Worm (Caenorhabditis elegans) whole organism, L3 larva: ENCODE results near the gene F45F2.10.
A peak's percentile ranks its signal among the peaks of the same experiment; 100 is the strongest.
"Not testable (repeated sequence)": the region's sequence is repeated elsewhere in the genome, so short reads cannot be mapped to it uniquely, and the experiment has no call there.

ENCODE experiments used
- R02D3.7 ChIP-seq: fragments of 150-350 bp; optimal IDR thresholded peaks from 2 replicates; lab custom pipeline; 2014; ENCODE audit warnings: missing biosample characterization, missing genetic modification characterization
- ZK546.5 ChIP-seq: sonication (generic microtip); optimal IDR thresholded peaks from 2 replicates; lab custom pipeline; 2017; ENCODE audit warnings: missing biosample characterization, missing genetic modification characterization
- aly-2 ChIP-seq: fragments of 150-350 bp; optimal IDR thresholded peaks from 2 replicates; lab custom pipeline; 2014; ENCODE audit warnings: missing biosample characterization, missing genetic modification characterization
- ceh-16 ChIP-seq: sonication (generic microtip); optimal IDR thresholded peaks from 2 replicates; lab custom pipeline; 2017; ENCODE audit warnings: missing biosample characterization, missing genetic modification characterization
- ceh-28 ChIP-seq: fragments of 150-350 bp; optimal IDR thresholded peaks from 2 replicates; lab custom pipeline; 2014; ENCODE audit warnings: missing biosample characterization, missing genetic modification reagents, missing genetic modification characterization
- ceh-82 ChIP-seq: fragments of 150-350 bp; optimal IDR thresholded peaks from 2 replicates; lab custom pipeline; 2014; ENCODE audit warnings: missing biosample characterization, missing genetic modification characterization
- ceh-9 ChIP-seq: sonication (generic microtip); optimal IDR thresholded peaks from 2 replicates; lab custom pipeline; 2018; ENCODE audit warnings: missing biosample characterization, missing genetic modification characterization
- elt-1 ChIP-seq: fragments of 150-350 bp; optimal IDR thresholded peaks from 2 replicates; lab custom pipeline; 2014; ENCODE audit warnings: missing biosample characterization, missing genetic modification characterization
- elt-2 ChIP-seq: sonication (generic microtip); optimal IDR thresholded peaks from 2 replicates; lab custom pipeline; 2016; ENCODE audit warnings: missing genetic modification reagents, mild to moderate bottlenecking, missing genetic modification characterization, missing compliant biosample characterization
- eor-1 ChIP-seq, 2 experiments: fragments of 150-350 bp; optimal IDR thresholded peaks; 2 replicates each; lab custom pipeline; 2014 to 2018; ENCODE audit warnings: missing biosample characterization in 2 of 2, missing genetic modification characterization in 2 of 2
- fkh-10 ChIP-seq: sonication (generic microtip); optimal IDR thresholded peaks from 2 replicates; lab custom pipeline; 2017; ENCODE audit warnings: missing biosample characterization, missing genetic modification reagents, missing genetic modification characterization
- hmg-11 ChIP-seq: sonication (generic microtip); optimal IDR thresholded peaks from 2 replicates; lab custom pipeline; 2016; ENCODE audit warnings: missing genetic modification characterization, missing compliant biosample characterization
- lin-15B ChIP-seq: fragments of 150-350 bp; optimal IDR thresholded peaks from 2 replicates; lab custom pipeline; 2014; ENCODE audit warnings: missing biosample characterization, missing genetic modification characterization
- lin-39 ChIP-seq: fragments of 150-350 bp; optimal IDR thresholded peaks from 2 replicates; lab custom pipeline; 2018; ENCODE audit warnings: missing biosample characterization, missing genetic modification reagents, missing genetic modification characterization
- lsy-12 ChIP-seq: sonication (generic microtip); optimal IDR thresholded peaks from 2 replicates; lab custom pipeline; 2016; ENCODE audit warnings: mild to moderate bottlenecking, missing genetic modification characterization, missing compliant biosample characterization
- mml-1 ChIP-seq: fragments of 150-350 bp; sonication (generic microtip); optimal IDR thresholded peaks from 3 replicates; lab custom pipeline; 2014; ENCODE audit warnings: missing biosample characterization, missing genetic modification characterization
- nfya-1 ChIP-seq: sonication (generic microtip); optimal IDR thresholded peaks from 2 replicates; lab custom pipeline; 2017; ENCODE audit warnings: missing genetic modification characterization, mild to moderate bottlenecking, missing compliant biosample characterization, antibody characterized with exemption, moderate library complexity; ENCODE audit not compliant: insufficient read depth
- nhr-11 ChIP-seq: fragments of 150-350 bp; optimal IDR thresholded peaks from 2 replicates; lab custom pipeline; 2014; ENCODE audit warnings: missing biosample characterization, missing genetic modification characterization
- nhr-237 ChIP-seq: fragments of 150-350 bp; optimal IDR thresholded peaks from 2 replicates; lab custom pipeline; 2014; ENCODE audit warnings: missing biosample characterization, missing genetic modification characterization
- nhr-25 ChIP-seq: sonication (generic microtip); optimal IDR thresholded peaks from 2 replicates; lab custom pipeline; 2017; ENCODE audit warnings: missing biosample characterization, missing genetic modification characterization
- nhr-28 ChIP-seq: fragments of 150-350 bp; optimal IDR thresholded peaks from 2 replicates; lab custom pipeline; 2014; ENCODE audit warnings: missing biosample characterization, missing genetic modification characterization
- nhr-43 ChIP-seq: sonication (generic microtip); optimal IDR thresholded peaks from 2 replicates; lab custom pipeline; 2016; ENCODE audit warnings: mild to moderate bottlenecking, missing genetic modification characterization, missing compliant biosample characterization; ENCODE audit not compliant: poor library complexity, severe bottlenecking
- nhr-77 ChIP-seq: fragments of 150-350 bp; optimal IDR thresholded peaks from 2 replicates; lab custom pipeline; 2014; ENCODE audit warnings: missing biosample characterization, missing genetic modification characterization
- pha-4 ChIP-seq: fragments of 150-350 bp; optimal IDR thresholded peaks from 2 replicates; lab custom pipeline; 2014; ENCODE audit warnings: missing biosample characterization, missing genetic modification reagents, missing genetic modification characterization
- sea-2 ChIP-seq: fragments of 150-350 bp; sonication (generic microtip); optimal IDR thresholded peaks from 4 replicates; lab custom pipeline; 2014; ENCODE audit warnings: missing biosample characterization, missing genetic modification reagents, missing genetic modification characterization
- skn-1 ChIP-seq: fragments of 150-350 bp; optimal IDR thresholded peaks from 2 replicates; lab custom pipeline; 2014; ENCODE audit warnings: missing biosample characterization, missing genetic modification characterization
- tbx-2 ChIP-seq: sonication (generic microtip); optimal IDR thresholded peaks from 2 replicates; lab custom pipeline; 2016; ENCODE audit warnings: mild to moderate bottlenecking, missing genetic modification characterization, missing compliant biosample characterization
- unc-62 ChIP-seq: fragments of 150-350 bp; sonication (generic microtip); optimal IDR thresholded peaks from 4 replicates; lab custom pipeline; 2014; ENCODE audit warnings: missing biosample characterization, missing genetic modification reagents, missing genetic modification characterization
- ztf-4 ChIP-seq: fragments of 150-350 bp; optimal IDR thresholded peaks from 2 replicates; lab custom pipeline; 2014; ENCODE audit warnings: missing biosample characterization, missing genetic modification characterization

Gene F45F2.10

ce11 chrV:8548989-8549388 lies 30.3 kb upstream of the F45F2.10 start, which contains the start of gene stdh-4:
stdh-4 (plus strand) TSS chrV:8549289.
- TF ChIP-seq R02D3.7 (tag; lab: Kevin White, UChicago) (no peak), sea-2 (no peak), elt-2 (tag; lab: Kevin White, UChicago) (no peak), nhr-237 (tag; lab: Kevin White, UChicago) (no peak), lsy-12 (tag; lab: Kevin White, UChicago) (no peak), ceh-28 (tag; lab: Kevin White, UChicago) (no peak), ceh-9 (tag; lab: Kevin White, UChicago) (no peak), lin-39 (no peak), eor-1 (tag; optimal IDR thresholded peaks at IDR 0.05; lab: Kevin White, UChicago) (no peak), nhr-43 (tag; lab: Kevin White, UChicago) (no peak), nhr-77 (tag; lab: Kevin White, UChicago) (no peak), lin-15B (tag; lab: Kevin White, UChicago) (no peak)

- no peak for TF ChIP-seq mml-1 (tag; lab: Kevin White, UChicago)
- TF ChIP-seq aly-2 (tag; lab: Kevin White, UChicago), result no peak
- TF ChIP-seq nhr-11, result no peak
- TF ChIP-seq ZK546.5, result no peak
- TF ChIP-seq fkh-10, result no peak
- TF ChIP-seq unc-62 (GFP tag; lab: Kevin White, UChicago), result no peak
- no peak for TF ChIP-seq ceh-16 (tag; lab: Kevin White, UChicago)
- TF ChIP-seq ztf-4 (tag; lab: Kevin White, UChicago), result no peak
Observed at ce11 chrV:8545531-8546224, 27.0 kb upstream of the F45F2.10 start, which contains the start of the genes slc-17.8 and asns-1. slc-17.8 (minus strand) TSS chrV:8545581. asns-1 (plus strand) TSS chrV:8546174.

- TF ChIP-seq nhr-28 (tag; lab: Kevin White, UChicago), result no peak
- no peak for TF ChIP-seq nfya-1
- TF ChIP-seq skn-1 (tag; lab: Kevin White, UChicago), result no peak
- TF ChIP-seq ceh-28 (tag; lab: Kevin White, UChicago), result no peak
- no peak for TF ChIP-seq pha-4 (tag; lab: Kevin White, UChicago)
Observed at ce11 chrV:8537031-8537430, 18.4 kb upstream of the F45F2.10 start, which contains the start of gene otpl-4. otpl-4 (plus strand) TSS chrV:8537331.

DNA sequence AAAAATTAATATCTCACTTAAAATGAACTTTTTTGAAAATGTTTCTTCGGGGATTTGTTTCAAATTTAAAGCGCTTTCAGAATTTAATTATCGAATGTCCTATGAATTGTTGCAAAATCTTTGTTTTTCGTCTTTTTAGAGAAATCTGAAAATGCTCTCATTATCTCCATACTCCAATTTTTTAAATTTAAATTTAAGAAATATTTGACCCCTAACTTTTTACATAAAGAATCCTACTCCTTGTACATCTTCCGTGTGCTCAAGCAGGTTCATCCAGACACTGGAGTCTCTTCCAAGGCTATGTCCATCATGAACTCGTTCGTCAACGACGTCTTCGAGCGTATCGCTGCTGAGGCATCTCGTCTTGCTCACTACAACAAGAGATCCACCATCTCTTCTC lies 17.5 kb upstream of the F45F2.10 start, which contains the start of gene his-39:
his-39 (plus strand) TSS at position 301 of the 400 bp plus-strand sequence.
- no peak for TF ChIP-seq tbx-2
- no peak for TF ChIP-seq fkh-10

ce11 chrV:8534534-8535283 lies 16.0 kb upstream of the F45F2.10 start, which contains the start of the genes his-6 and his-5:
his-6 (minus strand) TSS chrV:8534977.
his-5 (plus strand) TSS chrV:8535214.
- TF ChIP-seq nhr-25, result peak; percentile 50
- TF ChIP-seq nhr-43 (tag; lab: Kevin White, UChicago), result peak; percentile 26
- peak; percentile 23 for TF ChIP-seq elt-2 (tag; lab: Kevin White, UChicago)

DNA sequence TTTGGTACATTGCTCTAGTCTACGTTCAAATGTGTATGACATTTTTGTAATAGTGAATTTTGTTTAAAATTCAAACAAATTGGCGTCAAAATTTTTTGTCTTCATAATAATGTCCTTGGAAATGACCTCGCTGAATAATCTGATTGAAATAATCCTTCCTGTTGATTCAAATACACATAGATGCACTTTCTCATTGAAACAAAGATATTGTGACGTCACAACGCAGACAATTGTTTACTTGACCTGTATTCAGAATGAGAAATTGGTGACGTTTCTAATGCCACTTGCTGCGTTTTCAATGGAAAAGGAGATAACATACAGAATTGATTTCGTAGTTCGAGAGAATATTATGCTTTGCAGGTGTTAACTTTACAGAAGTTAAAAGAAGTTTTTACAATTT lies 15.2 kb upstream of the F45F2.10 start:
- TF ChIP-seq elt-1 (tag; lab: Kevin White, UChicago) (peak; percentile 23), ZK546.5 (no peak), ztf-4 (tag; lab: Kevin White, UChicago) (no peak), lin-39 (no peak), nhr-25 (peak; percentile 75), nhr-77 (tag; lab: Kevin White, UChicago) (no peak)

DNA sequence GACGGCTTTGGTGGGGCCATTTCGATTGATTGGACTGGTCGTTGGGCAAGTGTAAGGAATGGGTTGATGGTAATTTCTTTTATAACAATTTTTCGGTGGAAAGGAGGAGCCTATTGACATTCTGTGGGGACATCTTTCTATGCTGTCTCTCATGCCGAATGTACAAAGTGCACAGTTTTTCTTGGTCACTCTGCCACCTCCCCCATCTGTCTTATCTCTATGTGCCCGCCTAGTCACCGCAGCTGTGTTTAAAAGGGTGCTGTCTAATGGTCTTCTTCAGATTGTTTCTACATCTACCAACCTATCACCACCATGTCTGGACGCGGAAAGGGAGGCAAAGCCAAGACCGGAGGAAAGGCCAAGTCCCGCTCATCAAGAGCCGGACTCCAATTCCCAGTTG lies 14.4 kb upstream of the F45F2.10 start, which contains the start of the genes his-8 and his-7:
his-8 (minus strand) TSS at position 20 of the 400 bp plus-strand sequence.
his-7 (plus strand) TSS at position 313 of the 400 bp plus-strand sequence.
- not testable (repeated sequence) for TF ChIP-seq hmg-11, ceh-16, ceh-82 (tag; lab: Kevin White, UChicago)
- TF ChIP-seq, all 47 proteins: peak for 0; not testable (repeated sequence) for 47
